Fruit fly (Drosophila melanogaster) whole organism, adult: ENCODE measurements around the gene Jon25Bii.

Experiments
- CG11617 ChIP-seq: fragments of 200-800 bp; sonication (Bioruptor generic); optimal IDR thresholded peaks from 2 replicates; lab custom pipeline; 2017; ENCODE audit warnings: mild to moderate bottlenecking, missing biosample characterization, missing genetic modification reagents, missing genetic modification characterization
- CG12768 ChIP-seq: fragments of 200-800 bp; sonication (Bioruptor generic); optimal IDR thresholded peaks from 2 replicates; lab custom pipeline; 2017; ENCODE audit warnings: missing biosample characterization, missing genetic modification characterization, mild to moderate bottlenecking, moderate library complexity, missing genetic modification reagents
- CG14711 ChIP-seq: fragments of 200-800 bp; sonication (Bioruptor generic); optimal IDR thresholded peaks from 2 replicates; lab custom pipeline; 2018; ENCODE audit warnings: missing biosample characterization, mild to moderate bottlenecking, missing genetic modification characterization, moderate library complexity
- CG1620 ChIP-seq: fragments of 200-800 bp; sonication (Bioruptor generic); optimal IDR thresholded peaks from 2 replicates; lab custom pipeline; 2016; ENCODE audit warnings: missing biosample characterization, missing genetic modification characterization
- CG33017 ChIP-seq: fragments of 200-800 bp; sonication (Bioruptor generic); optimal IDR thresholded peaks from 2 replicates; lab custom pipeline; 2018; ENCODE audit warnings: missing biosample characterization, mild to moderate bottlenecking, missing genetic modification characterization, moderate library complexity
- CG5204 ChIP-seq: fragments of 200-800 bp; sonication (Bioruptor generic); optimal IDR thresholded peaks from 2 replicates; lab custom pipeline; 2016; ENCODE audit warnings: missing biosample characterization, missing genetic modification characterization
- CG7045 ChIP-seq: fragments of 200-800 bp; sonication (Bioruptor generic); optimal IDR thresholded peaks from 2 replicates; lab custom pipeline; 2017; ENCODE audit warnings: missing biosample characterization, mild to moderate bottlenecking, missing genetic modification characterization
- CG7101 ChIP-seq: fragments of 200-800 bp; sonication (Bioruptor generic); optimal IDR thresholded peaks from 2 replicates; lab custom pipeline; 2018; ENCODE audit warnings: missing biosample characterization, mild to moderate bottlenecking, missing genetic modification characterization, moderate library complexity
- Clk ChIP-seq: fragments of 200-800 bp; sonication (Bioruptor generic); optimal IDR thresholded peaks from 2 replicates; lab custom pipeline; 2017; ENCODE audit warnings: missing biosample characterization, missing genetic modification characterization
- Crg-1 ChIP-seq: fragments of 200-800 bp; sonication (Bioruptor generic); optimal IDR thresholded peaks from 2 replicates; lab custom pipeline; 2016; ENCODE audit warnings: missing biosample characterization, missing genetic modification characterization
- Hr96 ChIP-seq: fragments of 200-800 bp; sonication (Bioruptor generic); optimal IDR thresholded peaks from 2 replicates; lab custom pipeline; 2016; ENCODE audit warnings: missing biosample characterization, missing genetic modification characterization
- Mnt ChIP-seq: fragments of 200-800 bp; sonication (Bioruptor generic); optimal IDR thresholded peaks from 2 replicates; lab custom pipeline; 2016; ENCODE audit warnings: missing biosample characterization, mild to moderate bottlenecking, missing genetic modification characterization
- bab1 ChIP-seq: fragments of 200-800 bp; sonication (Bioruptor generic); optimal IDR thresholded peaks from 3 replicates; lab custom pipeline; 2019; ENCODE audit warnings: missing biosample characterization, mild to moderate bottlenecking, missing genetic modification characterization, moderate library complexity
- cic ChIP-seq: fragments of 200-800 bp; sonication (Bioruptor generic); optimal IDR thresholded peaks from 2 replicates; lab custom pipeline; 2017; ENCODE audit warnings: missing biosample characterization, mild to moderate bottlenecking, missing genetic modification characterization, moderate library complexity
- cnc ChIP-seq, 2 experiments: fragments of >200 bp; optimal IDR thresholded peaks; 2 replicates each; lab custom pipeline; 2017
- kay ChIP-seq: fragments of 200-800 bp; sonication (Bioruptor generic); peaks from one replicate; lab custom pipeline; 2016; ENCODE audit warnings: missing biosample characterization, missing genetic modification characterization, borderline replicate concordance
- ovo ChIP-seq: fragments of 200-800 bp; sonication (Bioruptor generic); optimal IDR thresholded peaks from 2 replicates; lab custom pipeline; 2016; ENCODE audit warnings: missing biosample characterization, missing genetic modification characterization
- pad ChIP-seq: fragments of 200-800 bp; sonication (Bioruptor generic); optimal IDR thresholded peaks from 3 replicates; lab custom pipeline; 2017; ENCODE audit warnings: missing biosample characterization, missing genetic modification characterization, mild to moderate bottlenecking, moderate library complexity, missing genetic modification reagents
- tj ChIP-seq: fragments of 200-800 bp; sonication (Bioruptor generic); optimal IDR thresholded peaks from 3 replicates; lab custom pipeline; 2017; ENCODE audit warnings: missing biosample characterization, mild to moderate bottlenecking, missing genetic modification characterization, moderate library complexity
- toe ChIP-seq: fragments of 200-800 bp; sonication (Bioruptor generic); optimal IDR thresholded peaks from 2 replicates; lab custom pipeline; 2016; ENCODE audit warnings: missing biosample characterization, missing genetic modification characterization

Jon25Bii gene

DNA sequence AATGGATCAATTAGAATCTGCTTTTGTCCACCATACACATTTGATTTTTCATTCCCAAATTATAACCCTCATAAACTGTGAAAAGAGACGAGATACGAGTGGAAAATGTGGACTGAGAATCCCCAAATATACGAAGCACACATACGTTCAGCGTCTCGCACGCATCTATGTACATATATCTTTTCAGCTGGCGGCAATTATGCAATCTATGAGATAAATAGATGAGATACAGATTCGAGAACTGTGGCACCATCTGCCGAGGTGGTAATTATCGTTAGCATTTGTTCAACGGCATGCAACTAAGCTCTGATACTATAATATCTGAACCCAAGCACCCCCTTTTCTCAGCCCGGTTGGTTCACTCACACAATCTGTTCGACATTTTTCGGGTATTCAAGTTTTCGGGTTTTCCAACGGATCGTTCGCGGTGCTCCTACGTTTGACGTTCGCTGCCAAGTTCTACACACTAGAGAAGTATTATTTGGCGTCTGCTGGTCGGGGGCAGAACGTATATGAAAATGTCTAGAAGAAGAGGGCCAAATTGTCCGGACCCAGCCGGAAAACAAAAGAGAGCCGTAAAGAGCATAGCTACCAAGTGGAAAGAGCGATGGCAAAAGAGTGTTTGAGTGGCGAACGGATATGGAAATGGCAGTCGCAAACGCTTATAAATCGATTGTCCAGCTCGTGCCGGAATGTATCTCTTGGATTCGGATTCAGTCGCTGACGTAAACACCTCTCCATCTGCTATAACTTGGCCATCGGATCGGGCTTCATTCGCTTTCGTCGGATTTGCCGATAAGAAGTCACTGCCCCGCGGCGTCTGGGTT lies 42.3 kb upstream of the Jon25Bii start:
- TF ChIP-seq pad (GFP tag; lab: Kevin White, UChicago) (no peak), bab1 (no peak), CG7101 (tag; lab: Kevin White, UChicago) (no peak), kay (GFP tag; lab: Kevin White, UChicago) (no peak), CG5204 (no peak), Crg-1 (GFP tag; lab: Kevin White, UChicago) (no peak), cic (no peak), CG1620 (GFP tag; lab: Kevin White, UChicago) (no peak), CG12768 (GFP tag; lab: Kevin White, UChicago) (no peak), tj (GFP tag; lab: Kevin White, UChicago) (no peak), Mnt (GFP tag; lab: Kevin White, UChicago) (no peak), Hr96 (GFP tag; lab: Kevin White, UChicago) (no peak)

DNA sequence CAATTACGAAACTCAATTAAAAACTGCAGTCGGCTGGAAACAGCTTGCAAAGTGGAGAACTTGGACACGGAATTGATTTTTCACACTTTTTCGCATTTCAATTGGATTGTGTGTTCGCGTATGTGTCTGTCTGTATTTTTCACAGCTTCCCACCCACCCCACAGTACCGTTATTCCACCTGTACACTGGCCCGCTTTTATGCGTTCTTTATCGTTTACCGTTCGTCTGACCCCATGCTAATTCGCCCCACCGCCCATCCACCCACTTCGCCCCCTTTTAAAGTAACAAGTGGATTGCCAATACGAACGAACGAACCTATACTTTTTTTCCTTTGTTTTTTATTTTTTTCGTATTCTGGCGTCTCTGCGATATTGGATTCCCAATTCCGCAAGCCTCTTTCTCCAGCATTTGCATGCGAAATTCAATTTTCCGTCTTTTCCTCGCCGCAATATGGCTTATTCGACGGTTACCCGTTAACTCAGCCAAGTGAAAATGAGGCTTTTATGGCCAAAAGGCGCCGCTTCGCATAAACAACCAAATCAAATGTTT lies 29.2 kb upstream of the Jon25Bii start:
- TF ChIP-seq ovo (GFP tag; lab: Kevin White, UChicago), result peak; percentile 86
- no peak for TF ChIP-seq CG7101 (tag; lab: Kevin White, UChicago)
- peak; percentile 9 for TF ChIP-seq pad (GFP tag; lab: Kevin White, UChicago)
- peak; percentile 41 for TF ChIP-seq tj (GFP tag; lab: Kevin White, UChicago)
- TF ChIP-seq cnc (optimal IDR thresholded peaks at IDR 0.05; lab: Kevin White, UChicago), result no peak

DNA sequence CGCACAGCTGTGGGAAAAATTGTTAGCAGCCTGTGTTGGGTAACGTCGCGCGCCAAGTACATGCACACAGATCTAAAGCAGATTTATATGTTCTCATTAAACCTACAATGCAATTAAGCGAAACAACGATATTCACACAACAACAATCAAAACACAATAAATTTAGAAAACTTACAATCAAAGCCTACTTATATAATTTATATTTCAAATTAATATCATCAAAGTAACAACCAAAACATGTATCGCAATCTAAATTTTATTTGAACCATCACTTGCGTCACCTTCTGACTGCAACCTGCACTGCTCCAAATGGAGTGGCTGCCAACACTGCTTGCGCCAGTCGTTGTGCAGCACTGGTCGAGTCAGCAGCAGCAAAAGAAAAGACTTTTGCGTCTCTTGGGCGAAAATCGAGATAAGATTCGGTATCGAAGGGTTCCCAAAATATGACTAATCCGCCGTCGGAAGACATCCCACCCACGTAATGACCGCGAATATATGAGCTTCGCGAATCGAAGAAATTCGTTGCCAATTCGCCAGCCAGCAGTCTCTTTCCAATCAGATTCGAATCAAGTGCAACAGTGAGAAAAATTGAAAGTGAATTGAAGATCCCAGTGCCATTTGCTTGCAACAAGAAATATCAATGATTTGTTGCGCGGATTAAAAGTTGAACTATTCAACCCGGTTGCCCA lies 28.5 kb upstream of the Jon25Bii start, which contains the start of the genes CG8892 and CG34126:
Gene CG8892 (minus strand): TSS at position 315 of the 689 bp plus-strand sequence.
Gene CG34126 (plus strand): TSS at position 337 of the 689 bp plus-strand sequence.
- TF ChIP-seq toe (GFP tag; lab: Kevin White, UChicago) (peak; percentile 99), CG7101 (tag; lab: Kevin White, UChicago) (peak; percentile 98), CG1620 (GFP tag; lab: Kevin White, UChicago) (peak; percentile 99), ovo (GFP tag; lab: Kevin White, UChicago) (peak; percentile 99), Hr96 (GFP tag; lab: Kevin White, UChicago) (peak; percentile 96), cnc (optimal IDR thresholded peaks at IDR 0.05; lab: Kevin White, UChicago) (no peak), CG33017 (tag; lab: Kevin White, UChicago) (peak; percentile 96), CG5204 (peak; percentile 98), Clk (GFP tag; lab: Kevin White, UChicago) (peak; percentile 99), bab1 (peak; percentile 95), CG11617 (peak; percentile 99), CG14711 (tag; lab: Kevin White, UChicago) (peak; percentile 95), cic (peak; percentile 89), Crg-1 (GFP tag; lab: Kevin White, UChicago) (peak; percentile 99), CG7045 (GFP tag; lab: Kevin White, UChicago) (peak; percentile 97), tj (GFP tag; lab: Kevin White, UChicago) (peak; percentile 90), pad (GFP tag; lab: Kevin White, UChicago) (peak; percentile 96), Mnt (GFP tag; lab: Kevin White, UChicago) (peak; percentile 97), kay (GFP tag; lab: Kevin White, UChicago) (no peak), CG12768 (GFP tag; lab: Kevin White, UChicago) (peak; percentile 99)

DNA sequence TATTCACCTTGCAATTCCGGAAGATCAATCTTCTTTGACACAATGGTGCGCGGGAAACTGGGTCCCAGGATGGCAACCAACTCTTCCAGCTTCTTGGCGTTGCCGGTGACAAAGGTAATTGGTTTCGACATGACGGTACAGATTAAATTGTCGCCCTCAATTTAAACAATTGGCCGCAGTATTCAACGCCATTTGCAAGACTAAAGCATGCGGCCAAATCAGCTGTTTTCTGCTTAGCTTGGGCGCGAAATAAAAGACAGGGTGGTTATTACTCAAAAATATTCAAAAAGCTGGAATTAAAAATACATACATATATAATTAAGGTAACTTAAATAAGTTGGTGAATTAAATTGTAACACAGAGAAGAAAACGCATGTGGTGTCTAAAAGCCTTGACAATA lies 26.2 kb upstream of the Jon25Bii start, which contains the start of gene CG8891:
Gene CG8891 (minus strand): TSS at position 242 of the 400 bp plus-strand sequence.
- TF ChIP-seq CG33017 (tag; lab: Kevin White, UChicago) (no peak), Clk (GFP tag; lab: Kevin White, UChicago) (no peak), cnc (optimal IDR thresholded peaks at IDR 0.05; lab: Kevin White, UChicago) (no peak), Crg-1 (GFP tag; lab: Kevin White, UChicago) (no peak), CG12768 (GFP tag; lab: Kevin White, UChicago) (no peak), cic (no peak), bab1 (peak; percentile 14), CG7045 (GFP tag; lab: Kevin White, UChicago) (no peak), pad (GFP tag; lab: Kevin White, UChicago) (no peak), toe (GFP tag; lab: Kevin White, UChicago) (no peak), CG11617 (no peak), CG5204 (no peak), Mnt (GFP tag; lab: Kevin White, UChicago) (peak; percentile 51), CG7101 (tag; lab: Kevin White, UChicago) (no peak), kay (GFP tag; lab: Kevin White, UChicago) (no peak)

DNA sequence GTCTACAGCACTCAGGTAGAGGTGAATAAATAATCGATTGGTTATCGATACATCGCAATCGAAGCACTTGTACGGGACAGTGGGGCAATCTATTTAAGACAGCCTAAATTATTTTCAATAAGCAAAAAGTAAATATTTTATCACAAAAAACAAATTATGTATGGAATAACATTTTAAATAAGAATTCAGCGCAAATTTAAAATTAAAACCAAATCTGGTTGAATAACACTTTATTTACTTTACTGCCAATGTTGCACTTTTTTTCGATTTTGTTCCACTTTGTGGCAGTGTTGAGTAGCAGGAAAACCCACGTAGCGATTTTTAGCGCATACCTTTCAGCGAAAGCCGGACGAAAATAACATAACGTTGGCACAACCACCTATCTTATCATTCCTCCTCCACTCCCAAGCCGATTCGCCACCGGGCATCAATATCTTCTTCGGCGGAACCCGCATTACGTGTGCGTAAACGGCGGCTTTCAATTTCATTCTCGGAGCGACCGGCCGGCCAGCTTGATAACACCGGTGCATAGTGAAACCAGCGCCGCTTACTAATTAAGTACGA lies 24.1 kb upstream of the Jon25Bii start, which contains the start of the genes Gmd and CG3792:
Gene Gmd (minus strand): TSS at position 36 of the 564 bp plus-strand sequence.
Gene CG3792 (plus strand): TSS at position 325 of the 564 bp plus-strand sequence.
- peak; percentile 89 for TF ChIP-seq CG33017 (tag; lab: Kevin White, UChicago)
- TF ChIP-seq CG1620 (GFP tag; lab: Kevin White, UChicago), result peak; percentile 95
- peak; percentile 95 for TF ChIP-seq CG11617
- TF ChIP-seq bab1, result peak; percentile 95
- TF ChIP-seq kay (GFP tag; lab: Kevin White, UChicago), result no peak
- no peak for TF ChIP-seq toe (GFP tag; lab: Kevin White, UChicago)
- TF ChIP-seq Clk (GFP tag; lab: Kevin White, UChicago), result peak; percentile 90
- TF ChIP-seq CG14711 (tag; lab: Kevin White, UChicago), result peak; percentile 89
- TF ChIP-seq cic, result peak; percentile 84
- peak; percentile 83 for TF ChIP-seq ovo (GFP tag; lab: Kevin White, UChicago)
- peak; percentile 92 for TF ChIP-seq Crg-1 (GFP tag; lab: Kevin White, UChicago)
- peak; percentile 94 for TF ChIP-seq CG7045 (GFP tag; lab: Kevin White, UChicago)
- no peak for TF ChIP-seq CG5204
- TF ChIP-seq cnc (optimal IDR thresholded peaks at IDR 0.05; lab: Kevin White, UChicago), result no peak
- TF ChIP-seq Mnt (GFP tag; lab: Kevin White, UChicago), result peak; percentile 86
- TF ChIP-seq tj (GFP tag; lab: Kevin White, UChicago), result peak; percentile 95
- TF ChIP-seq CG12768 (GFP tag; lab: Kevin White, UChicago), result peak; percentile 96
- TF ChIP-seq Hr96 (GFP tag; lab: Kevin White, UChicago), result no peak
- peak; percentile 86 for TF ChIP-seq pad (GFP tag; lab: Kevin White, UChicago)
- TF ChIP-seq CG7101 (tag; lab: Kevin White, UChicago), result peak; percentile 93
